Worm (Caenorhabditis elegans) whole organism, L3 larva: ENCODE measurements around the gene cnc-4.

Experiments
- ama-1 ChIP-seq: fragments of 150-350 bp; optimal IDR thresholded peaks from 2 replicates; lab custom pipeline; 2018
- daf-12 ChIP-seq: fragments of 150-350 bp; optimal IDR thresholded peaks from 2 replicates; lab custom pipeline; 2014; ENCODE audit warnings: missing biosample characterization, missing genetic modification reagents, missing genetic modification characterization
- elt-2 ChIP-seq: sonication (generic microtip); optimal IDR thresholded peaks from 2 replicates; lab custom pipeline; 2016; ENCODE audit warnings: missing genetic modification reagents, mild to moderate bottlenecking, missing genetic modification characterization, missing compliant biosample characterization
- nhr-77 ChIP-seq: fragments of 150-350 bp; optimal IDR thresholded peaks from 2 replicates; lab custom pipeline; 2014; ENCODE audit warnings: missing biosample characterization, missing genetic modification characterization

DNA sequence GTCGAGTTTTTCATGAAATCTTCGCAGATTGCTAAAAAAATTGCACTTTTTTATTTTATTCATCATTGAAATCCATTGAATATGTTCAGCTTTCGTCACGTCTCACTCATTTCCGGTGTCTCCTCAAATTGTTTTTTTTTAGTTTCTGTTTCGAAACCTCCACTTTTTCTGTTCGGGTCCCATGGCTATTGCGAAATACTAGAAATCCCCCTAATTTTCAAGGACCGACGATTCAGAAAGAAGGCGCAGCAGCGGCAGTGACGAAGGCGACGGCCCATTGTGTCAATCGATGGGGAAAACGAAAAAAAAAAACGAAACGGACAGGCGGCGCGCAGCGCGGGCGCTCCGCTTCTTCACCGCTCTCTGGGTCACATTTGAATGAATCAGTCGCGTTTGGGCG is 25.0 kb downstream of the cnc-4 start:
- no peak for TF ChIP-seq ama-1 (lab: Kevin White, UChicago)
- TF ChIP-seq elt-2, result no peak
- no peak for TF ChIP-seq nhr-77 (tag; lab: Kevin White, UChicago)
- TF ChIP-seq daf-12 (tag; lab: Kevin White, UChicago), result no peak
